Worm (Caenorhabditis elegans) whole organism, mixed stage, embryonic: ENCODE results near the gene fbxb-20.

ENCODE experiments used
- M03D4.4 ChIP-seq: sonication (generic microtip); optimal IDR thresholded peaks from 2 replicates; lab custom pipeline; 2017; ENCODE audit warnings: mild to moderate bottlenecking, missing genetic modification characterization, missing compliant biosample characterization
- bed-3 ChIP-seq: fragments of 200-800 bp; sonication (Bioruptor generic); optimal IDR thresholded peaks from 3 replicates; lab custom pipeline; 2018; ENCODE audit warnings: mild to moderate bottlenecking, missing genetic modification characterization, moderate library complexity, missing compliant biosample characterization
- blmp-1 ChIP-seq: fragments of 150-350 bp; optimal IDR thresholded peaks from 2 replicates; lab custom pipeline; 2014; ENCODE audit warnings: missing biosample characterization, missing genetic modification characterization
- ceh-39 ChIP-seq: fragments of 150-350 bp; optimal IDR thresholded peaks from 2 replicates; lab custom pipeline; 2014; ENCODE audit warnings: missing biosample characterization, missing genetic modification characterization
- ceh-43 ChIP-seq: fragments of 200-800 bp; sonication (Bioruptor generic); optimal IDR thresholded peaks from 2 replicates; lab custom pipeline; 2018; ENCODE audit warnings: mild to moderate bottlenecking, missing genetic modification characterization, moderate library complexity, missing compliant biosample characterization
- ceh-83 ChIP-seq: fragments of 200-800 bp; sonication (Bioruptor generic); optimal IDR thresholded peaks from 2 replicates; lab custom pipeline; 2018; ENCODE audit warnings: mild to moderate bottlenecking, missing genetic modification characterization, missing compliant biosample characterization
- ces-1 ChIP-seq: fragments of 150-350 bp; optimal IDR thresholded peaks from 2 replicates; lab custom pipeline; 2014; ENCODE audit warnings: missing biosample characterization, missing genetic modification reagents, missing genetic modification characterization
- cnd-1 ChIP-seq: fragments of 200-800 bp; sonication (Bioruptor generic); optimal IDR thresholded peaks from 2 replicates; lab custom pipeline; 2018; ENCODE audit warnings: mild to moderate bottlenecking, missing genetic modification characterization, missing compliant biosample characterization
- elt-1 ChIP-seq: sonication (generic microtip); optimal IDR thresholded peaks from 2 replicates; lab custom pipeline; 2017; ENCODE audit warnings: missing genetic modification characterization, mild to moderate bottlenecking, missing compliant biosample characterization, antibody characterized with exemption, moderate library complexity, borderline replicate concordance; ENCODE audit not compliant: insufficient read depth
- elt-3 ChIP-seq: fragments of 150-350 bp; optimal IDR thresholded peaks from 2 replicates; lab custom pipeline; 2014; ENCODE audit warnings: missing biosample characterization, missing genetic modification characterization
- flh-1 ChIP-seq: fragments of 200-800 bp; sonication (Bioruptor generic); optimal IDR thresholded peaks from 2 replicates; lab custom pipeline; 2018; ENCODE audit warnings: mild to moderate bottlenecking, missing genetic modification characterization, moderate library complexity, missing compliant biosample characterization
- ham-2 ChIP-seq: fragments of 200-800 bp; sonication (Bioruptor generic); optimal IDR thresholded peaks from 2 replicates; lab custom pipeline; 2018; ENCODE audit warnings: mild to moderate bottlenecking, missing genetic modification characterization, missing compliant biosample characterization
- hlh-1 ChIP-seq: fragments of 150-350 bp; optimal IDR thresholded peaks from 2 replicates; lab custom pipeline; 2014; ENCODE audit warnings: missing biosample characterization, missing genetic modification reagents, missing genetic modification characterization
- lin-13 ChIP-seq: fragments of 150-350 bp; optimal IDR thresholded peaks from 2 replicates; lab custom pipeline; 2014; ENCODE audit warnings: missing biosample characterization, missing genetic modification characterization
- lin-32 ChIP-seq: fragments of 200-800 bp; sonication (Bioruptor generic); optimal IDR thresholded peaks from 2 replicates; lab custom pipeline; 2018; ENCODE audit warnings: mild to moderate bottlenecking, missing genetic modification characterization, missing compliant biosample characterization
- lsy-2 ChIP-seq: fragments of 150-350 bp; optimal IDR thresholded peaks from 2 replicates; lab custom pipeline; 2014; ENCODE audit warnings: missing biosample characterization, missing genetic modification characterization
- mab-5 ChIP-seq: fragments of 150-350 bp; optimal IDR thresholded peaks from 2 replicates; lab custom pipeline; 2014; ENCODE audit warnings: missing biosample characterization, missing genetic modification characterization
- mep-1 ChIP-seq: fragments of 150-350 bp; optimal IDR thresholded peaks from 2 replicates; lab custom pipeline; 2017; ENCODE audit warnings: missing biosample characterization, missing genetic modification reagents, missing genetic modification characterization, inconsistent platforms
- mls-2 ChIP-seq: sonication (generic microtip); optimal IDR thresholded peaks from 2 replicates; lab custom pipeline; 2016; ENCODE audit warnings: mild to moderate bottlenecking, missing genetic modification characterization, moderate library complexity, missing compliant biosample characterization
- nhr-12 ChIP-seq: fragments of 150-350 bp; optimal IDR thresholded peaks from 2 replicates; lab custom pipeline; 2014; ENCODE audit warnings: missing biosample characterization, missing genetic modification characterization
- nhr-2 ChIP-seq: fragments of 150-350 bp; optimal IDR thresholded peaks from 2 replicates; lab custom pipeline; 2014; ENCODE audit warnings: missing biosample characterization, missing genetic modification characterization
- nhr-237 ChIP-seq: fragments of 150-350 bp; optimal IDR thresholded peaks from 2 replicates; lab custom pipeline; 2014; ENCODE audit warnings: missing biosample characterization, missing genetic modification characterization
- nhr-28 ChIP-seq: fragments of 150-350 bp; optimal IDR thresholded peaks from 2 replicates; lab custom pipeline; 2014; ENCODE audit warnings: missing biosample characterization, missing genetic modification characterization
- nhr-76 ChIP-seq: sonication (generic microtip); optimal IDR thresholded peaks from 2 replicates; lab custom pipeline; 2017; ENCODE audit warnings: missing biosample characterization, missing genetic modification characterization
- pha-4 ChIP-seq: fragments of 150-350 bp; optimal IDR thresholded peaks from 2 replicates; lab custom pipeline; 2018; ENCODE audit warnings: missing biosample characterization, missing genetic modification reagents, missing genetic modification characterization
- sem-2 ChIP-seq: fragments of 200-800 bp; sonication (Bioruptor generic); optimal IDR thresholded peaks from 2 replicates; lab custom pipeline; 2018; ENCODE audit warnings: mild to moderate bottlenecking, missing genetic modification characterization, missing compliant biosample characterization
- snpc-4 ChIP-seq: fragments of 150-350 bp; optimal IDR thresholded peaks from 2 replicates; lab custom pipeline; 2014; ENCODE audit warnings: missing biosample characterization, missing genetic modification characterization
- sptf-1 ChIP-seq: sonication (generic microtip); optimal IDR thresholded peaks from 2 replicates; lab custom pipeline; 2017; ENCODE audit warnings: mild to moderate bottlenecking, missing genetic modification characterization, moderate library complexity, missing compliant biosample characterization
- unc-120 ChIP-seq: sonication (generic microtip); optimal IDR thresholded peaks from 2 replicates; lab custom pipeline; 2017; ENCODE audit warnings: missing genetic modification characterization, missing compliant biosample characterization; ENCODE audit not compliant: poor library complexity, severe bottlenecking
- unc-39 ChIP-seq: fragments of 150-350 bp; optimal IDR thresholded peaks from 2 replicates; lab custom pipeline; 2014; ENCODE audit warnings: missing biosample characterization, missing genetic modification characterization
- unc-62 ChIP-seq: fragments of 150-350 bp; optimal IDR thresholded peaks from 2 replicates; lab custom pipeline; 2014; ENCODE audit warnings: missing biosample characterization, missing genetic modification reagents, missing genetic modification characterization
- zip-8 ChIP-seq: fragments of 150-350 bp; optimal IDR thresholded peaks from 2 replicates; lab custom pipeline; 2014; ENCODE audit warnings: missing biosample characterization, missing genetic modification characterization
- ztf-11 ChIP-seq: fragments of 150-350 bp; optimal IDR thresholded peaks from 2 replicates; lab custom pipeline; 2014; ENCODE audit warnings: missing biosample characterization, missing genetic modification characterization

fbxb-20 gene

DNA sequence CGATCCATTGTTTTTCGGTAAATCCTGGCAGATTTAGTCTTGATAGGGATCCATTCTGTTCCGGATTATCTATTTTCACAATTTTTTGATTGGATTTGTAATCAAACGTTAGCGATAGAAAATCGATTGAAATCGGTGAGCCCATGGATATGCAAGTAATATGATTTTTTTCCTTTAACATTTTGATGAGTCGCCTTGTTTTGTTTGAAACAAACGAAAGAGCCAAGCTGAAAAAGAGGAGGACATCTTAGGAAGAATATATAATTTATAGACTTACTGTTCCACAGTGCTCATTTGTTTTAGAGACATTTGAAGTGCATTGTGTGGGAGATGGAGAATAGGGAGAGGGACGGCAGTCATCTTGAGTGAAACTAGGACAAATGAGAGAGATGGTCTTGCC, 38.4 kb upstream of the fbxb-20 start, which contains the start of the genes fbxb-18 and fbxb-19:
Gene fbxb-18 (minus strand): TSS at position 101 of the 400 bp plus-strand sequence.
Gene fbxb-19 (minus strand): TSS at position 369 of the 400 bp plus-strand sequence.
- TF ChIP-seq mep-1 (tag; lab: Kevin White, UChicago) (no peak), cnd-1 (no peak), sem-2 (GFP tag; lab: Kevin White, UChicago) (no peak), ces-1 (no peak), snpc-4 (tag; lab: Kevin White, UChicago) (no peak), pha-4 (tag; lab: Kevin White, UChicago) (no peak), nhr-12 (no peak), unc-39 (tag; lab: Kevin White, UChicago) (no peak), M03D4.4 (tag; lab: Kevin White, UChicago) (no peak), mab-5 (no peak), ceh-43 (GFP tag; lab: Kevin White, UChicago) (no peak), unc-62 (GFP tag; lab: Kevin White, UChicago) (no peak), zip-8 (tag; lab: Kevin White, UChicago) (no peak), nhr-237 (tag; lab: Kevin White, UChicago) (no peak), mls-2 (tag; lab: Kevin White, UChicago) (no peak), nhr-2 (no peak), bed-3 (GFP tag; lab: Kevin White, UChicago) (no peak)

DNA sequence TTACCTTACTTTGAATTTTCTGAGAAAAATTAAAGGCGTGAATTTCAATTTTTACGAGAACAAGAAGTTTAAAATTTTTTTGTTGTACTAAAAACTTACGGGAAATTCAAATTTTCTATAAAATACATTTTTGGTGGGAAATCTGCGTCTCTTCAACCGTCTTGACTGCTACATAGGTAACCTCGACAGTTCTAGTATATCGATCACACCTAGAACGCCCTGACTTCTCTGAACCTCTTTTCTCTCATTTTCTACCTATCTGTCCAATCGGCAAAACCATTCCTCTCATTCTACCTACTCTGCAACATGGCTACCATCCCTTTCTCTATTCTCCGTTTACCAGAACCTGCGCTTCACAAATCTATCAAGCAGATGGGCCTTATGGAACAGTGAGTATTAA, 33.3 kb upstream of the fbxb-20 start, which contains the start of gene fbxb-25:
Gene fbxb-25 (plus strand): TSS at position 301 of the 400 bp plus-strand sequence.
- TF ChIP-seq nhr-237 (tag; lab: Kevin White, UChicago) (no peak), unc-120 (no peak), sptf-1 (no peak), mab-5 (no peak)
- TF ChIP-seq, all 35 proteins: peak for 0

DNA sequence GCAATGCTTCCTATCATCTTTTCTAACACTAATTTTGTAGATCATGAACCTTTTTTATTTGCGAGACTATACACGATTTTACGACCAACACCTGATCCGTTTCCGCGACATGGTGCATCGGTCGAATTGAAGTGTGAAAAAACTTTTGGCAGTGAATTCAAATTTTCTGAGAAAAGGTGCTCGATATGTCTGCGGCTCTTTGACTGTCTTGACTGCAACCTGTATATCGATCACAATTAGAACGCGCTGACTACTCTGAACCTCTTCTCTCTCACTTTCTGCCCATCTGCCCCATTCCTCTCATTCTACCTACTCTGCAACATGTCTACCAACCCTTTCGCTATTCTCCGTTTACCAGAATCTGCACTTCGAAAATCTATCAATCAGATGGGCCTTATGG, 31.8 kb upstream of the fbxb-20 start, which contains the start of gene fbxb-26:
Gene fbxb-26 (plus strand): TSS at position 301 of the 400 bp plus-strand sequence.
- TF ChIP-seq M03D4.4 (tag; lab: Kevin White, UChicago) = no peak
- TF ChIP-seq lin-32 (GFP tag; lab: Kevin White, UChicago) = no peak
- TF ChIP-seq nhr-237 (tag; lab: Kevin White, UChicago) = no peak
- TF ChIP-seq ham-2 (GFP tag; lab: Kevin White, UChicago) = no peak
- TF ChIP-seq nhr-76 (tag; lab: Kevin White, UChicago) = no peak

DNA sequence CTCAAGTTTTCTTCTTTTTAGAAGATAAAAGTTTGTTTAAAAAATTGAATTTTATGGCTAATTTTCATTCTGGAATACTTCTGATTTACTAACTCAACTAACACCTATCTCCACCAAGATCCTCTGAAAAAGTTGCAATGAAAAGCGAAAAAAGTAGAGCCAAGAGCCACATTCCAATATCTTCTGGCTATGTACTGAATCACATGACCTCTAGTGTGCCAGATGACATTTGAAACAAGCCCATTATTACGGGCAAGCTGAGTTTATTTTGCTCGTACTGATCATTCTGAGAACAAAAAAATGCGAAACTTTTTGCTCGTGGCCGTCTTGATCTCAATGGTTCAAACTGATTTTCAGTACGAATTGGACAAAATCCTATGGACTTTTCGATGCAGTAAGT, 28.7 kb upstream of the fbxb-20 start, which contains the start of gene irld-36:
Gene irld-36 (plus strand): TSS at position 301 of the 400 bp plus-strand sequence.
- TF ChIP-seq nhr-28 (no peak), elt-3 (no peak), ceh-43 (GFP tag; lab: Kevin White, UChicago) (no peak), unc-62 (GFP tag; lab: Kevin White, UChicago) (no peak), ces-1 (no peak), lsy-2 (no peak), lin-13 (tag; lab: Kevin White, UChicago) (no peak), snpc-4 (tag; lab: Kevin White, UChicago) (no peak)

DNA sequence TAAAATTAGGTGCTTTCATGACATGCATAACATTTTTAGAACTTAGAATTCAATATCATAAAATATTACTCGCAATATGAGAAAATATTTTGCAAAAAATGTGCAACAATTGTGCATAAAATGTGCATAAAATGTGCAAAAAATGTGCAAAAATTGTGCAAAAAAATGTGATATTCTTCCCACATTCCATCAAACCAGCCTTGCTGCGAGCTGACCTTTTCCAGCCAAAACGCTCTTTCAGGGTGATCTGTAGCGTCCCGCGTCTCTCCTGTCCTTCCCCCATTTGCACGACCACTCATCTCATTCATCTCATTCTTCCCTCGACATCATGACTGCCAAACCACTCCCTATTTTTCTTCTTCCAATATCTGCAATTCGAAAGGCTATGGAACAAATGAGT, 25.7 kb upstream of the fbxb-20 start, which contains the start of gene fbxb-17:
Gene fbxb-17 (plus strand): TSS at position 301 of the 400 bp plus-strand sequence.
- no peak for TF ChIP-seq sem-2 (GFP tag; lab: Kevin White, UChicago)
- no peak for TF ChIP-seq ces-1
- TF ChIP-seq nhr-12 = no peak
- TF ChIP-seq lsy-2 = no peak
- no peak for TF ChIP-seq nhr-2

DNA sequence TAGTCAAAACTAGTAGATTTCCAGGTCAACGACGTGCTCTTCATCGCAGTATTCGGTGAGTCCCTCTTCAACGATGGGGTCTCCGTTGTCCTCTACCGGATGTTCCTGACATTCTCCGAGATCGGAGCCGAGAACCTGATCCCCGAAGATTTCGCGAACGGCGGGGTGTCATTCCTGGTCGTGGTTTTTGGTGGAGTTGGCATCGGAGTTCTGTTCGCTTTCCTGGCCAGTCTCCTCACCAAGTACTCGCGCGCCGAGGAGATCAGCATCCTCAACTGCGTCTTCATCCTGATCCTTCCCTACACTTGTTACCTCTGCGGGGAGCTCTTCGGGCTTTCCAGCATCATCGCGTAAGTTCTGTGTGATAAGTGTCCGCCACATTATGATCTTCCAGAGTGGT, 22.3 kb upstream of the fbxb-20 start:
- TF ChIP-seq hlh-1 (tag; lab: Kevin White, UChicago) = no peak
- TF ChIP-seq ceh-43 (GFP tag; lab: Kevin White, UChicago) = no peak
- TF ChIP-seq flh-1 (GFP tag; lab: Kevin White, UChicago) = no peak
- TF ChIP-seq unc-39 (tag; lab: Kevin White, UChicago) = no peak
- no peak for TF ChIP-seq pha-4 (tag; lab: Kevin White, UChicago)
- TF ChIP-seq blmp-1 (tag; lab: Kevin White, UChicago) = no peak
- no peak for TF ChIP-seq nhr-237 (tag; lab: Kevin White, UChicago)
- no peak for TF ChIP-seq lin-13 (tag; lab: Kevin White, UChicago)
- TF ChIP-seq unc-120 = no peak
- TF ChIP-seq ceh-39 (tag; lab: Kevin White, UChicago) = no peak
- no peak for TF ChIP-seq elt-1 (tag; lab: Kevin White, UChicago)
- no peak for TF ChIP-seq ham-2 (GFP tag; lab: Kevin White, UChicago)
- no peak for TF ChIP-seq sem-2 (GFP tag; lab: Kevin White, UChicago)
- TF ChIP-seq lin-32 (GFP tag; lab: Kevin White, UChicago) = no peak
- no peak for TF ChIP-seq elt-3
- no peak for TF ChIP-seq mls-2 (tag; lab: Kevin White, UChicago)
- TF ChIP-seq ztf-11 = no peak
- TF ChIP-seq ceh-83 (GFP tag; lab: Kevin White, UChicago) = no peak
